Worm (Caenorhabditis elegans) whole organism, L4 larva: Measurements from ENCODE around the gene rab-19.

Source experiments
- F10B5.3 ChIP-seq: sonication (generic microtip); optimal IDR thresholded peaks from 2 replicates; lab custom pipeline; 2016; ENCODE audit warnings: mild to moderate bottlenecking, missing genetic modification characterization, missing compliant biosample characterization
- F44E2.7 ChIP-seq: fragments of 200-800 bp; sonication (Bioruptor generic); IDR thresholded peaks from 2 replicates; pipeline ENCODE4 v2.1.2; 2022; ENCODE audit warnings: missing genetic modification characterization, missing compliant biosample characterization
- R02D3.7 ChIP-seq: fragments of 150-350 bp; sonication (generic microtip); optimal IDR thresholded peaks from 3 replicates; lab custom pipeline; 2014; ENCODE audit warnings: missing biosample characterization, missing genetic modification characterization
- T26A8.4 ChIP-seq: fragments of 200-800 bp; sonication (Bioruptor generic); IDR thresholded peaks from 2 replicates; pipeline ENCODE4 v1.3.6; 2022; ENCODE audit warnings: missing genetic modification characterization, missing compliant biosample characterization
- Y105C5A.15 ChIP-seq: fragments of 200-800 bp; sonication (Bioruptor generic); IDR thresholded peaks from 2 replicates; pipeline ENCODE4 v1.3.6; 2022; ENCODE audit warnings: missing genetic modification characterization, missing compliant biosample characterization
- ZK337.2 ChIP-seq: fragments of 200-800 bp; sonication (Bioruptor generic); IDR thresholded peaks from 2 replicates; pipeline ENCODE4 v1.3.6; 2022; ENCODE audit warnings: missing genetic modification reagents, missing genetic modification characterization, missing compliant biosample characterization
- ZK546.5 ChIP-seq, 2 experiments: sonication (generic microtip); optimal IDR thresholded peaks; 2 replicates each; lab custom pipeline; 2017; ENCODE audit warnings: missing biosample characterization in 2 of 2, missing genetic modification characterization in 2 of 2
- aha-1 ChIP-seq: fragments of 150-350 bp; peaks from one replicate; lab custom pipeline; 2014; ENCODE audit warnings: missing biosample characterization, missing genetic modification characterization
- ama-1 ChIP-seq: fragments of 150-350 bp; optimal IDR thresholded peaks from 2 replicates; lab custom pipeline; 2014; ENCODE audit warnings: inconsistent platforms, mixed read lengths
- arid-1 ChIP-seq: fragments of 200-800 bp; sonication (Bioruptor generic); conservative IDR thresholded peaks from 2 replicates; pipeline ENCODE4 v1.3.6; 2022; ENCODE audit warnings: missing genetic modification reagents, missing genetic modification characterization, missing compliant biosample characterization
- attf-4 ChIP-seq: sonication (generic microtip); optimal IDR thresholded peaks from 3 replicates; lab custom pipeline; 2017; ENCODE audit warnings: missing biosample characterization, missing genetic modification characterization
- ceh-28 ChIP-seq: fragments of 150-350 bp; optimal IDR thresholded peaks from 2 replicates; lab custom pipeline; 2014; ENCODE audit warnings: missing biosample characterization, missing genetic modification reagents, missing genetic modification characterization
- ceh-32 ChIP-seq: sonication (generic microtip); optimal IDR thresholded peaks from 2 replicates; lab custom pipeline; 2016; ENCODE audit warnings: mild to moderate bottlenecking, missing genetic modification characterization, missing compliant biosample characterization; ENCODE audit not compliant: poor library complexity
- ceh-82 ChIP-seq: sonication (generic microtip); optimal IDR thresholded peaks from 2 replicates; lab custom pipeline; 2017; ENCODE audit warnings: missing biosample characterization, missing genetic modification characterization
- cey-2 ChIP-seq: sonication (generic microtip); optimal IDR thresholded peaks from 3 replicates; lab custom pipeline; 2017; ENCODE audit warnings: missing genetic modification characterization, mild to moderate bottlenecking, missing compliant biosample characterization, antibody characterized with exemption, borderline replicate concordance; ENCODE audit not compliant: insufficient read depth
- ctbp-1 ChIP-seq: fragments of 200-800 bp; sonication (Bioruptor generic); IDR thresholded peaks from 2 replicates; pipeline ENCODE4 v1.3.6; 2022; ENCODE audit warnings: missing genetic modification reagents, missing genetic modification characterization, missing compliant biosample characterization
- daf-19 ChIP-seq: fragments of 200-800 bp; sonication (Bioruptor generic); conservative IDR thresholded peaks from 2 replicates; pipeline ENCODE4 v1.3.6; 2022; ENCODE audit warnings: missing genetic modification characterization, missing compliant biosample characterization
- duxl-1 ChIP-seq: sonication (generic microtip); optimal IDR thresholded peaks from 2 replicates; lab custom pipeline; 2016; ENCODE audit warnings: mild to moderate bottlenecking, missing genetic modification characterization, moderate library complexity, missing compliant biosample characterization; ENCODE audit not compliant: poor library complexity
- fos-1 ChIP-seq: fragments of 150-350 bp; optimal IDR thresholded peaks from 2 replicates; lab custom pipeline; 2014; ENCODE audit warnings: missing biosample characterization, missing genetic modification characterization
- gei-8 ChIP-seq: fragments of 200-800 bp; sonication (Bioruptor generic); optimal IDR thresholded peaks from 2 replicates; lab custom pipeline; 2018; ENCODE audit warnings: mild to moderate bottlenecking, missing genetic modification characterization, missing compliant biosample characterization
- hif-1 ChIP-seq, 2 experiments: sonication (generic microtip); optimal IDR thresholded peaks; 2 replicates each; lab custom pipeline; 2016 to 2017; ENCODE audit warnings: missing compliant biosample characterization in 2 of 2, missing genetic modification characterization in 2 of 2, missing genetic modification reagents in 2 of 2, missing genotype in 2 of 2, mild to moderate bottlenecking in 1 of 2
- hlh-11 ChIP-seq: fragments of 200-800 bp; sonication (Bioruptor generic); optimal IDR thresholded peaks from 2 replicates; lab custom pipeline; 2018; ENCODE audit warnings: mild to moderate bottlenecking, missing genetic modification characterization, missing compliant biosample characterization
- hlh-30 ChIP-seq: sonication (generic microtip); optimal IDR thresholded peaks from 2 replicates; lab custom pipeline; 2017; ENCODE audit warnings: antibody characterized with exemption, mild to moderate bottlenecking, missing genetic modification characterization, missing compliant biosample characterization; ENCODE audit not compliant: insufficient read depth
- hmg-1.1 ChIP-seq: fragments of 200-800 bp; sonication (Bioruptor generic); IDR thresholded peaks from 2 replicates; pipeline ENCODE4 v1.3.6; 2022; ENCODE audit warnings: missing genetic modification reagents, missing genetic modification characterization, missing compliant biosample characterization
- lin-1 ChIP-seq: fragments of 200-800 bp; sonication (Bioruptor generic); IDR thresholded peaks from 2 replicates; pipeline ENCODE4 v1.3.6; 2022; ENCODE audit warnings: missing genetic modification reagents, missing genetic modification characterization, missing compliant biosample characterization
- lin-15B ChIP-seq: fragments of 150-350 bp; sonication (generic microtip); optimal IDR thresholded peaks from 3 replicates; lab custom pipeline; 2014; ENCODE audit warnings: missing biosample characterization, missing genetic modification characterization
- lir-3 ChIP-seq: sonication (generic microtip); optimal IDR thresholded peaks from 2 replicates; lab custom pipeline; 2016; ENCODE audit warnings: mild to moderate bottlenecking, missing genetic modification characterization, missing compliant biosample characterization
- madf-5 ChIP-seq, 2 experiments: fragments of 200-800 bp; sonication (Bioruptor generic); IDR thresholded peaks; 2 replicates each; pipeline ENCODE4 v1.3.6; 2022; ENCODE audit warnings: missing compliant biosample characterization in 2 of 2, missing genetic modification characterization in 2 of 2
- madf-9 ChIP-seq: fragments of 200-800 bp; sonication (Bioruptor generic); conservative IDR thresholded peaks from 2 replicates; pipeline ENCODE4 v1.3.6; 2022; ENCODE audit warnings: missing genetic modification reagents, missing genetic modification characterization, missing compliant biosample characterization
- mdl-1 ChIP-seq, 2 experiments: fragments of 150-350 bp in 1 of 2; sonication (generic microtip) in 1 of 2; optimal IDR thresholded peaks; 2 replicates each; lab custom pipeline; 2014 to 2017; ENCODE audit warnings: missing biosample characterization in 2 of 2, missing genetic modification characterization in 2 of 2
- mep-1 ChIP-seq: fragments of 150-350 bp; sonication (generic microtip); optimal IDR thresholded peaks from 3 replicates; lab custom pipeline; 2014; ENCODE audit warnings: missing biosample characterization, missing genetic modification characterization
- mes-2 ChIP-seq: sonication (generic microtip); optimal IDR thresholded peaks from 2 replicates; lab custom pipeline; 2016; ENCODE audit warnings: missing genotype, mild to moderate bottlenecking, missing genetic modification characterization, missing compliant biosample characterization; ENCODE audit not compliant: poor library complexity, severe bottlenecking
- mxl-3 ChIP-seq: fragments of 200-800 bp; sonication (Bioruptor generic); optimal IDR thresholded peaks from 2 replicates; lab custom pipeline; 2018; ENCODE audit warnings: mild to moderate bottlenecking, missing genetic modification characterization, missing compliant biosample characterization
- nhr-237 ChIP-seq: sonication (generic microtip); optimal IDR thresholded peaks from 2 replicates; lab custom pipeline; 2017; ENCODE audit warnings: missing biosample characterization, missing genetic modification characterization
- nhr-25 ChIP-seq: sonication (generic microtip); optimal IDR thresholded peaks from 2 replicates; lab custom pipeline; 2017; ENCODE audit warnings: missing genetic modification characterization, mild to moderate bottlenecking, missing compliant biosample characterization, antibody characterized with exemption, moderate library complexity, borderline replicate concordance; ENCODE audit not compliant: insufficient read depth
- nhr-28 ChIP-seq: fragments of 150-350 bp; optimal IDR thresholded peaks from 2 replicates; lab custom pipeline; 2014; ENCODE audit warnings: missing biosample characterization, missing genetic modification characterization
- nhr-42 ChIP-seq: fragments of 200-800 bp; sonication (Bioruptor generic); IDR thresholded peaks from 2 replicates; pipeline ENCODE4 v1.3.6; 2022; ENCODE audit warnings: missing genetic modification characterization, missing compliant biosample characterization
- nhr-48 ChIP-seq: sonication (generic microtip); optimal IDR thresholded peaks from 2 replicates; lab custom pipeline; 2016; ENCODE audit warnings: mild to moderate bottlenecking, missing genetic modification characterization, missing compliant biosample characterization
- nhr-76 ChIP-seq: fragments of 150-350 bp; optimal IDR thresholded peaks from 2 replicates; lab custom pipeline; 2014; ENCODE audit warnings: missing biosample characterization, missing genetic modification characterization
- nhr-77 ChIP-seq: fragments of 150-350 bp; optimal IDR thresholded peaks from 2 replicates; lab custom pipeline; 2014; ENCODE audit warnings: missing biosample characterization, missing genetic modification characterization
- php-3 ChIP-seq: fragments of 200-800 bp; sonication (Bioruptor generic); IDR thresholded peaks from 2 replicates; pipeline ENCODE4 v1.3.6; 2022; ENCODE audit warnings: missing genetic modification reagents, missing genetic modification characterization, missing compliant biosample characterization
- sdz-12 ChIP-seq: fragments of 200-800 bp; sonication (Bioruptor generic); optimal IDR thresholded peaks from 2 replicates; lab custom pipeline; 2018; ENCODE audit warnings: mild to moderate bottlenecking, missing genetic modification characterization, missing compliant biosample characterization
- set-16 ChIP-seq: fragments of 200-800 bp; sonication (Bioruptor generic); IDR thresholded peaks from 2 replicates; pipeline ENCODE4 v1.3.6; 2022; ENCODE audit warnings: missing genetic modification reagents, missing genetic modification characterization, missing compliant biosample characterization
- spr-3 ChIP-seq: fragments of 200-800 bp; sonication (Bioruptor generic); optimal IDR thresholded peaks from 2 replicates; lab custom pipeline; 2018; ENCODE audit warnings: mild to moderate bottlenecking, missing genetic modification characterization, missing compliant biosample characterization
- tra-1 ChIP-seq: fragments of 200-800 bp; sonication (Bioruptor generic); IDR thresholded peaks from 2 replicates; pipeline ENCODE4 v1.3.6; 2022; ENCODE audit warnings: missing genetic modification reagents, missing genetic modification characterization, missing compliant biosample characterization
- unc-130 ChIP-seq: sonication (generic microtip); optimal IDR thresholded peaks from 2 replicates; lab custom pipeline; 2016; ENCODE audit warnings: missing genetic modification reagents, missing genetic modification characterization, missing compliant biosample characterization
- vab-7 ChIP-seq: fragments of 200-800 bp; sonication (Bioruptor generic); IDR thresholded peaks from 2 replicates; pipeline ENCODE4 v1.3.6; 2022; ENCODE audit warnings: missing genetic modification reagents, missing genetic modification characterization, missing compliant biosample characterization
- zfp-2 ChIP-seq: sonication (generic microtip); optimal IDR thresholded peaks from 2 replicates; lab custom pipeline; 2016; ENCODE audit warnings: mild to moderate bottlenecking, missing genetic modification characterization, missing compliant biosample characterization
- zfp-3 ChIP-seq: fragments of 200-800 bp; sonication (Bioruptor generic); conservative IDR thresholded peaks from 2 replicates; pipeline ENCODE4 v1.3.6; 2022; ENCODE audit warnings: missing genetic modification reagents, missing genetic modification characterization, missing compliant biosample characterization
- ztf-11 ChIP-seq: fragments of 150-350 bp; optimal IDR thresholded peaks from 2 replicates; lab custom pipeline; 2014; ENCODE audit warnings: missing biosample characterization, missing genetic modification characterization
- ztf-7 ChIP-seq: fragments of 150-350 bp; optimal IDR thresholded peaks from 2 replicates; lab custom pipeline; 2014; ENCODE audit warnings: missing biosample characterization, missing genetic modification characterization

rab-19 gene

DNA sequence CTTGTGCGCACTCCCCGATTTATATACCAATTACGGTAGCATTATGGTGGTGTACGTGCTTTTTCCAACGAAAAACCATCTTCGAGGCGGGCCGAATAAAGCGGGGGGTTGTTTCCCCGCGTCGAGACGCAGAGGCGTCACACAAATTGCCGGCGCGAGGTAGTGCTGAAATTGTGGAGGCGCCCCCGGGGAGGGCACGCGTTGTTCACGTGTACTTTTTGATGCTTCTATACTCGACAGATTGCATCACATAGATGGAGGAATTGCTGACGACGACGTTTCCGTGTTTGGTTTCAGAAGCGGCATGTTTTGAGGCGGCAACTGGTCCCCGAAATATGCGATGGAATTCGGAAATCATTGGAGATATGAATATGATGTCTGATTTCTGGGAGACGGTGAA is 11.1 kb upstream of the rab-19 start (continued):
- TF ChIP-seq ztf-11 (no peak), Y105C5A.15 (GFP tag; lab: Robert Waterston, UW) (no peak), lir-3 (no peak), mdl-1 (tag; optimal IDR thresholded peaks at IDR 0.05; lab: Kevin White, UChicago) (peak; percentile 84 to 92), ztf-7 (tag; lab: Kevin White, UChicago) (peak; percentile 93), unc-130 (GFP tag; lab: Kevin White, UChicago) (no peak), zfp-2 (peak; percentile 21), nhr-237 (tag; lab: Kevin White, UChicago) (no peak), mxl-3 (GFP tag; lab: Kevin White, UChicago) (peak; percentile 92), T26A8.4 (GFP tag; lab: Robert Waterston, UW) (peak; percentile 67), ceh-32 (tag; lab: Kevin White, UChicago) (no peak), F10B5.3 (no peak), madf-5 (GFP tag; IDR thresholded peaks at IDR 0.05; lab: Robert Waterston, UW) (0 out of 4 replicates have a peak, but pooled peaks of 1 of the 2 experiments have one; percentile 70), arid-1 (GFP tag; lab: Robert Waterston, UW) (0 out of 2 replicates have a peak, but pooled peaks have one; percentile 37), ctbp-1 (GFP tag; lab: Robert Waterston, UW) (peak; percentile 90), nhr-28 (tag; lab: Kevin White, UChicago) (peak; percentile 76), cey-2 (tag; lab: Kevin White, UChicago) (no peak), lin-1 (GFP tag; lab: Robert Waterston, UW) (peak; percentile 94), duxl-1 (tag; lab: Kevin White, UChicago) (no peak), zfp-3 (GFP tag; lab: Robert Waterston, UW) (no peak), attf-4 (no peak), hlh-11 (peak; percentile 97), ama-1 (lab: Kevin White, UChicago) (no peak), tra-1 (GFP tag; lab: Robert Waterston, UW) (peak; percentile 96), mes-2 (tag; lab: Kevin White, UChicago) (peak; percentile 66), sdz-12 (GFP tag; lab: Kevin White, UChicago) (no peak), ZK546.5 (tag; optimal IDR thresholded peaks at IDR 0.05; lab: Kevin White, UChicago) (no peak), spr-3 (GFP tag; lab: Kevin White, UChicago) (peak; percentile 6), nhr-77 (tag; lab: Kevin White, UChicago) (peak; percentile 70), set-16 (GFP tag; lab: Robert Waterston, UW) (peak; percentile 87), F44E2.7 (GFP tag; lab: Robert Waterston, UW) (no peak), lin-15B (tag; lab: Kevin White, UChicago) (no peak), hlh-30 (tag; lab: Kevin White, UChicago) (peak; percentile 95), hif-1 (tag; optimal IDR thresholded peaks at IDR 0.05; lab: Kevin White, UChicago) (peak; percentile 96 to 100), R02D3.7 (tag; lab: Kevin White, UChicago) (no peak), vab-7 (0 out of 2 replicates have a peak, but pooled peaks have one; percentile 36), aha-1 (tag; lab: Kevin White, UChicago) (peak; percentile 100), daf-19 (no peak), ceh-28 (tag; lab: Kevin White, UChicago) (no peak), ceh-82 (no peak), fos-1 (no peak), madf-9 (GFP tag; lab: Robert Waterston, UW) (peak; percentile 85), nhr-25 (tag; lab: Kevin White, UChicago) (peak; percentile 74), nhr-42 (GFP tag; lab: Robert Waterston, UW) (peak; percentile 56; the same call in 1 of the 2 replicates), hmg-1.1 (peak; percentile 90), mep-1 (tag; lab: Kevin White, UChicago) (peak; percentile 85), ZK337.2 (GFP tag; lab: Robert Waterston, UW) (no peak), php-3 (GFP tag; lab: Robert Waterston, UW) (peak; percentile 68), gei-8 (GFP tag; lab: Kevin White, UChicago) (peak; percentile 69), nhr-48 (tag; lab: Kevin White, UChicago) (peak; percentile 95), nhr-76 (no peak)
